Fruit fly (Drosophila melanogaster) Kc167 (cell line): ENCODE measurements around the gene Pten.

Experiments used
- Myc ChIP-seq: fragments of >200 bp; optimal IDR thresholded peaks from 2 replicates; lab custom pipeline; 2017; ENCODE audit warnings: missing external identifiers
- h ChIP-seq: fragments of >200 bp; optimal IDR thresholded peaks from 3 replicates; lab custom pipeline; 2018; ENCODE audit warnings: missing external identifiers
- insv ChIP-seq: fragments of >200 bp; optimal IDR thresholded peaks from 3 replicates; lab custom pipeline; 2018; ENCODE audit warnings: missing external identifiers
- psq ChIP-seq: fragments of >200 bp; optimal IDR thresholded peaks from 2 replicates; lab custom pipeline; 2017; ENCODE audit warnings: missing external identifiers
- ttk ChIP-seq: sonication (Bioruptor generic); optimal IDR thresholded peaks from 2 replicates; lab custom pipeline; 2017; ENCODE audit warnings: missing external identifiers

- TF ChIP-seq h (lab: Kevin White, UChicago) (no peak), psq (lab: Kevin White, UChicago) (no peak), insv (lab: Kevin White, UChicago) (no peak), ttk (lab: Kevin White, UChicago) (no peak), Myc (lab: Kevin White, UChicago) (no peak)
Measured at dm6 chr2L:10208799-10209794, 51.8 kb downstream of the Pten start, which contains the start of gene CG5731.
